Worm (Caenorhabditis elegans) whole organism, L3 larva: Measurements from ENCODE around the gene T23B5.3.

ENCODE experiments used
- ZK546.5 ChIP-seq: sonication (generic microtip); optimal IDR thresholded peaks from 2 replicates; lab custom pipeline; 2017; ENCODE audit warnings: missing biosample characterization, missing genetic modification characterization
- aly-2 ChIP-seq: fragments of 150-350 bp; optimal IDR thresholded peaks from 2 replicates; lab custom pipeline; 2014; ENCODE audit warnings: missing biosample characterization, missing genetic modification characterization
- ceh-16 ChIP-seq: sonication (generic microtip); optimal IDR thresholded peaks from 2 replicates; lab custom pipeline; 2017; ENCODE audit warnings: missing biosample characterization, missing genetic modification characterization
- ceh-28 ChIP-seq: fragments of 150-350 bp; optimal IDR thresholded peaks from 2 replicates; lab custom pipeline; 2014; ENCODE audit warnings: missing biosample characterization, missing genetic modification reagents, missing genetic modification characterization
- ceh-9 ChIP-seq: sonication (generic microtip); optimal IDR thresholded peaks from 2 replicates; lab custom pipeline; 2018; ENCODE audit warnings: missing biosample characterization, missing genetic modification characterization
- daf-12 ChIP-seq: fragments of 150-350 bp; optimal IDR thresholded peaks from 2 replicates; lab custom pipeline; 2014; ENCODE audit warnings: missing biosample characterization, missing genetic modification reagents, missing genetic modification characterization
- egl-27 ChIP-seq: sonication (generic microtip); optimal IDR thresholded peaks from 4 replicates; lab custom pipeline; 2017; ENCODE audit warnings: missing biosample characterization, missing genetic modification reagents, missing genetic modification characterization
- egl-5 ChIP-seq: fragments of 150-350 bp; optimal IDR thresholded peaks from 2 replicates; lab custom pipeline; 2017; ENCODE audit warnings: missing biosample characterization, missing genetic modification reagents, missing genetic modification characterization, inconsistent platforms
- elt-1 ChIP-seq: fragments of 150-350 bp; optimal IDR thresholded peaks from 2 replicates; lab custom pipeline; 2014; ENCODE audit warnings: missing biosample characterization, missing genetic modification characterization
- elt-2 ChIP-seq: sonication (generic microtip); optimal IDR thresholded peaks from 2 replicates; lab custom pipeline; 2016; ENCODE audit warnings: missing genetic modification reagents, mild to moderate bottlenecking, missing genetic modification characterization, missing compliant biosample characterization
- elt-3 ChIP-seq, 3 experiments: fragments of 150-350 bp in 1 of 3; sonication (generic microtip) in 2 of 3; optimal IDR thresholded peaks; 2 replicates in 2 of 3; 4 replicates in 1 of 3; lab custom pipeline; 2014 to 2017; ENCODE audit warnings: missing biosample characterization in 3 of 3, missing genetic modification characterization in 3 of 3
- eor-1 ChIP-seq, 2 experiments: fragments of 150-350 bp; optimal IDR thresholded peaks; 2 replicates each; lab custom pipeline; 2014 to 2018; ENCODE audit warnings: missing biosample characterization in 2 of 2, missing genetic modification characterization in 2 of 2
- fkh-10 ChIP-seq: sonication (generic microtip); optimal IDR thresholded peaks from 2 replicates; lab custom pipeline; 2017; ENCODE audit warnings: missing biosample characterization, missing genetic modification reagents, missing genetic modification characterization
- fkh-2 ChIP-seq: fragments of 150-350 bp; optimal IDR thresholded peaks from 2 replicates; lab custom pipeline; 2014; ENCODE audit warnings: missing biosample characterization, missing genetic modification reagents, missing genetic modification characterization
- fos-1 ChIP-seq: fragments of 150-350 bp; optimal IDR thresholded peaks from 2 replicates; lab custom pipeline; 2014; ENCODE audit warnings: missing biosample characterization, missing genetic modification characterization
- hmg-11 ChIP-seq: sonication (generic microtip); optimal IDR thresholded peaks from 2 replicates; lab custom pipeline; 2016; ENCODE audit warnings: missing genetic modification characterization, missing compliant biosample characterization
- jun-1 ChIP-seq: fragments of 150-350 bp; optimal IDR thresholded peaks from 2 replicates; lab custom pipeline; 2014; ENCODE audit warnings: missing biosample characterization, missing genetic modification reagents, missing genetic modification characterization
- lin-39 ChIP-seq: fragments of 150-350 bp; optimal IDR thresholded peaks from 2 replicates; lab custom pipeline; 2018; ENCODE audit warnings: missing biosample characterization, missing genetic modification reagents, missing genetic modification characterization
- lsy-12 ChIP-seq: sonication (generic microtip); optimal IDR thresholded peaks from 2 replicates; lab custom pipeline; 2016; ENCODE audit warnings: mild to moderate bottlenecking, missing genetic modification characterization, missing compliant biosample characterization
- mdl-1 ChIP-seq: fragments of 150-350 bp; optimal IDR thresholded peaks from 2 replicates; lab custom pipeline; 2014; ENCODE audit warnings: missing biosample characterization, missing genetic modification characterization
- mml-1 ChIP-seq: fragments of 150-350 bp; sonication (generic microtip); optimal IDR thresholded peaks from 3 replicates; lab custom pipeline; 2014; ENCODE audit warnings: missing biosample characterization, missing genetic modification characterization
- nfya-1 ChIP-seq: sonication (generic microtip); optimal IDR thresholded peaks from 2 replicates; lab custom pipeline; 2017; ENCODE audit warnings: missing genetic modification characterization, mild to moderate bottlenecking, missing compliant biosample characterization, antibody characterized with exemption, moderate library complexity; ENCODE audit not compliant: insufficient read depth
- nhr-11 ChIP-seq: fragments of 150-350 bp; optimal IDR thresholded peaks from 2 replicates; lab custom pipeline; 2014; ENCODE audit warnings: missing biosample characterization, missing genetic modification characterization
- nhr-237 ChIP-seq: fragments of 150-350 bp; optimal IDR thresholded peaks from 2 replicates; lab custom pipeline; 2014; ENCODE audit warnings: missing biosample characterization, missing genetic modification characterization
- nhr-28 ChIP-seq: fragments of 150-350 bp; optimal IDR thresholded peaks from 2 replicates; lab custom pipeline; 2014; ENCODE audit warnings: missing biosample characterization, missing genetic modification characterization
- nhr-43 ChIP-seq: sonication (generic microtip); optimal IDR thresholded peaks from 2 replicates; lab custom pipeline; 2016; ENCODE audit warnings: mild to moderate bottlenecking, missing genetic modification characterization, missing compliant biosample characterization; ENCODE audit not compliant: poor library complexity, severe bottlenecking
- nhr-67 ChIP-seq: fragments of 150-350 bp; optimal IDR thresholded peaks from 2 replicates; lab custom pipeline; 2014; ENCODE audit warnings: missing biosample characterization, missing genetic modification characterization
- nhr-76 ChIP-seq: fragments of 150-350 bp; sonication (generic microtip); optimal IDR thresholded peaks from 5 replicates; lab custom pipeline; 2014; ENCODE audit warnings: missing biosample characterization, missing genetic modification characterization
- pha-4 ChIP-seq: fragments of 150-350 bp; optimal IDR thresholded peaks from 2 replicates; lab custom pipeline; 2014; ENCODE audit warnings: missing biosample characterization, missing genetic modification reagents, missing genetic modification characterization
- pqm-1 ChIP-seq: fragments of 150-350 bp; optimal IDR thresholded peaks from 2 replicates; lab custom pipeline; 2017; ENCODE audit warnings: missing biosample characterization, missing genetic modification characterization, inconsistent platforms
- sea-2 ChIP-seq: fragments of 150-350 bp; sonication (generic microtip); optimal IDR thresholded peaks from 4 replicates; lab custom pipeline; 2014; ENCODE audit warnings: missing biosample characterization, missing genetic modification reagents, missing genetic modification characterization
- skn-1 ChIP-seq: fragments of 150-350 bp; optimal IDR thresholded peaks from 2 replicates; lab custom pipeline; 2014; ENCODE audit warnings: missing biosample characterization, missing genetic modification characterization
- snpc-4 ChIP-seq: fragments of 150-350 bp; optimal IDR thresholded peaks from 2 replicates; lab custom pipeline; 2014; ENCODE audit warnings: missing biosample characterization, missing genetic modification characterization
- tbx-2 ChIP-seq: sonication (generic microtip); optimal IDR thresholded peaks from 2 replicates; lab custom pipeline; 2016; ENCODE audit warnings: mild to moderate bottlenecking, missing genetic modification characterization, missing compliant biosample characterization
- ztf-4 ChIP-seq: fragments of 150-350 bp; optimal IDR thresholded peaks from 2 replicates; lab custom pipeline; 2014; ENCODE audit warnings: missing biosample characterization, missing genetic modification characterization

T23B5.3 gene

ce11 chrIV:12689292-12689691 lies 822 bp downstream of the T23B5.3 start:
- TF ChIP-seq nhr-237 (no peak), mdl-1 (tag; lab: Kevin White, UChicago) (no peak), lsy-12 (tag; lab: Kevin White, UChicago) (no peak), tbx-2 (no peak), pqm-1 (no peak), nhr-67 (no peak), skn-1 (tag; lab: Kevin White, UChicago) (no peak), hmg-11 (tag; lab: Kevin White, UChicago) (no peak), fos-1 (tag; lab: Kevin White, UChicago) (no peak), nhr-76 (tag; lab: Kevin White, UChicago) (no peak), ztf-4 (no peak), nhr-43 (tag; lab: Kevin White, UChicago) (no peak), lin-39 (no peak), ceh-28 (tag; lab: Kevin White, UChicago) (no peak)

ce11 chrIV:12689709-12690142 lies 1.3 kb downstream of the T23B5.3 start:
- peak; percentile 53 for TF ChIP-seq jun-1 (tag; lab: Kevin White, UChicago)
- TF ChIP-seq pqm-1, result peak; percentile 91
- TF ChIP-seq mml-1 (tag; lab: Kevin White, UChicago), result no peak
- no peak for TF ChIP-seq snpc-4 (tag; lab: Kevin White, UChicago)
- peak; percentile 99 for TF ChIP-seq elt-2 (tag; lab: Kevin White, UChicago)
- TF ChIP-seq pha-4 (tag; lab: Kevin White, UChicago), result peak; percentile 34
- TF ChIP-seq fkh-2 (tag; lab: Kevin White, UChicago), result no peak
- TF ChIP-seq fkh-10 (GFP tag; lab: Kevin White, UChicago), result no peak
- no peak for TF ChIP-seq fos-1 (tag; lab: Kevin White, UChicago)

ce11 chrIV:12698880-12699279 lies 10.4 kb downstream of the T23B5.3 start:
- TF ChIP-seq pqm-1, result peak; percentile 75
- peak; percentile 90 for TF ChIP-seq elt-2 (tag; lab: Kevin White, UChicago)
- peak; percentile 18 for TF ChIP-seq jun-1 (tag; lab: Kevin White, UChicago)
- TF ChIP-seq elt-1 (tag; lab: Kevin White, UChicago), result no peak

- TF ChIP-seq elt-2 (tag; lab: Kevin White, UChicago) (peak; percentile 80), lin-39 (no peak)
These were observed 11.7 kb downstream of the T23B5.3 start for ce11 chrIV:12700204-12700603.

- TF ChIP-seq aly-2 (tag; lab: Kevin White, UChicago), result no peak
- TF ChIP-seq lsy-12 (tag; lab: Kevin White, UChicago), result no peak
- no peak for TF ChIP-seq nhr-237
- no peak for TF ChIP-seq ceh-16 (tag; lab: Kevin White, UChicago)
- no peak for TF ChIP-seq ceh-9 (tag; lab: Kevin White, UChicago)
- TF ChIP-seq sea-2 (GFP tag; lab: Kevin White, UChicago), result no peak
- no peak for TF ChIP-seq snpc-4 (tag; lab: Kevin White, UChicago)
- TF ChIP-seq elt-3 (tag; optimal IDR thresholded peaks at IDR 0.05; lab: Kevin White, UChicago), result no peak
- TF ChIP-seq egl-27 (tag; lab: Kevin White, UChicago), result no peak
- TF ChIP-seq nhr-76 (tag; lab: Kevin White, UChicago), result no peak
- TF ChIP-seq daf-12 (tag; lab: Kevin White, UChicago), result no peak
- TF ChIP-seq egl-5 (tag; lab: Kevin White, UChicago), result no peak
- no peak for TF ChIP-seq nfya-1 (tag; lab: Kevin White, UChicago)
- TF ChIP-seq ZK546.5 (tag; lab: Kevin White, UChicago), result no peak
- TF ChIP-seq tbx-2, result no peak
- no peak for TF ChIP-seq pqm-1
- no peak for TF ChIP-seq lin-39
- TF ChIP-seq nhr-28 (tag; lab: Kevin White, UChicago), result no peak
- no peak for TF ChIP-seq nhr-11 (tag; lab: Kevin White, UChicago)
- no peak for TF ChIP-seq eor-1 (tag; optimal IDR thresholded peaks at IDR 0.05; lab: Kevin White, UChicago)
These were observed 12.5 kb downstream of the T23B5.3 start for ce11 chrIV:12700944-12701343.
